Fruit fly (Drosophila melanogaster) whole organism, wandering third instar larva: ENCODE results near the gene Rbp.

Source experiments
- Abd-B ChIP-seq: fragments of >200 bp; optimal IDR thresholded peaks from 2 replicates; lab custom pipeline; 2017; ENCODE audit warnings: missing biosample characterization, missing genetic modification characterization
- CG32264 ChIP-seq: fragments of 200-800 bp; sonication (Bioruptor generic); optimal IDR thresholded peaks from 2 replicates; lab custom pipeline; 2016; ENCODE audit warnings: missing biosample characterization, missing genetic modification characterization
- CG9705 ChIP-seq: fragments of 200-800 bp; sonication (Bioruptor generic); optimal IDR thresholded peaks from 2 replicates; lab custom pipeline; 2018; ENCODE audit warnings: missing biosample characterization, mild to moderate bottlenecking, missing genetic modification characterization
- CrebA ChIP-seq: fragments of 200-800 bp; sonication (Bioruptor generic); optimal IDR thresholded peaks from 2 replicates; lab custom pipeline; 2016; ENCODE audit warnings: missing biosample characterization, mild to moderate bottlenecking, missing genetic modification characterization, borderline replicate concordance
- Dfd ChIP-seq: fragments of >200 bp; optimal IDR thresholded peaks from 2 replicates; lab custom pipeline; 2017; ENCODE audit warnings: missing biosample characterization, missing genetic modification characterization
- HLH106 ChIP-seq: fragments of 200-800 bp; optimal IDR thresholded peaks from 3 replicates; lab custom pipeline; 2019; ENCODE audit warnings: missing biosample characterization, mild to moderate bottlenecking, missing genetic modification characterization, moderate library complexity
- Hnf4 ChIP-seq: fragments of 200-800 bp; sonication (Bioruptor generic); optimal IDR thresholded peaks from 2 replicates; lab custom pipeline; 2016; ENCODE audit warnings: missing biosample characterization, mild to moderate bottlenecking, missing genetic modification characterization
- Hr78 ChIP-seq: fragments of >200 bp; optimal IDR thresholded peaks from 2 replicates; lab custom pipeline; 2017; ENCODE audit warnings: missing biosample characterization, missing genetic modification characterization
- Hr83 ChIP-seq: fragments of 200-300 bp; sonication (Bioruptor generic); optimal IDR thresholded peaks from 2 replicates; lab custom pipeline; 2016; ENCODE audit warnings: missing biosample characterization, mild to moderate bottlenecking, missing genetic modification characterization, moderate library complexity; ENCODE audit not compliant: poor library complexity, severe bottlenecking
- Jra ChIP-seq: sonication (Bioruptor generic); optimal IDR thresholded peaks from 2 replicates; lab custom pipeline; 2016; ENCODE audit warnings: missing biosample characterization, missing genetic modification characterization
- Mio ChIP-seq: sonication (Bioruptor generic); optimal IDR thresholded peaks from 2 replicates; lab custom pipeline; 2016; ENCODE audit warnings: missing biosample characterization, missing genetic modification characterization
- Myc ChIP-seq: fragments of >200 bp; optimal IDR thresholded peaks from 2 replicates; lab custom pipeline; 2017
- N ChIP-seq: fragments of >200 bp; optimal IDR thresholded peaks from 2 replicates; lab custom pipeline; 2018; ENCODE audit warnings: missing biosample characterization, missing external identifiers, missing genetic modification characterization
- OdsH ChIP-seq: fragments of 200-800 bp; sonication (Bioruptor generic); optimal IDR thresholded peaks from 2 replicates; lab custom pipeline; 2016; ENCODE audit warnings: missing biosample characterization, mild to moderate bottlenecking, missing genetic modification characterization
- Rel ChIP-seq, 2 experiments: fragments of 200-800 bp; sonication (Bioruptor generic) in 1 of 2; optimal IDR thresholded peaks; 2 replicates in 1 of 2; 3 replicates in 1 of 2; lab custom pipeline; 2016 to 2019; ENCODE audit warnings: mild to moderate bottlenecking in 2 of 2, missing biosample characterization in 2 of 2, missing genetic modification characterization in 2 of 2, moderate library complexity in 1 of 2
- Sp1 ChIP-seq: fragments of 200-800 bp; sonication (Bioruptor generic); optimal IDR thresholded peaks from 3 replicates; lab custom pipeline; 2019; ENCODE audit warnings: missing biosample characterization, mild to moderate bottlenecking, missing genetic modification characterization, moderate library complexity
- brk ChIP-seq: fragments of 200-800 bp; sonication (Bioruptor generic); optimal IDR thresholded peaks from 2 replicates; lab custom pipeline; 2016; ENCODE audit warnings: missing biosample characterization, mild to moderate bottlenecking, missing genetic modification characterization
- dl ChIP-seq, 2 experiments: fragments of 175-275, 200-275 bp in 1 of 2; fragments of 200-275 bp in 1 of 2; sonication (Bioruptor generic); optimal IDR thresholded peaks; lab custom pipeline; 2018; ENCODE audit warnings: mild to moderate bottlenecking in 2 of 2, missing biosample characterization in 2 of 2, missing genetic modification characterization in 2 of 2, moderate library complexity in 2 of 2; ENCODE audit not compliant: partially characterized antibody in 2 of 2, insufficient read depth in 1 of 2
- dmrt93B ChIP-seq: fragments of 200-800 bp; sonication (Bioruptor generic); optimal IDR thresholded peaks from 2 replicates; lab custom pipeline; 2018; ENCODE audit warnings: missing biosample characterization, mild to moderate bottlenecking, missing genetic modification characterization
- foxo ChIP-seq, 2 experiments: fragments of 200-800 bp; sonication (Bioruptor generic); optimal IDR thresholded peaks; 2 replicates in 1 of 2; 3 replicates in 1 of 2; lab custom pipeline; 2016 to 2017; ENCODE audit warnings: missing biosample characterization in 2 of 2, missing genetic modification characterization in 2 of 2
- fru ChIP-seq: fragments of 200-800 bp; sonication (Bioruptor generic); optimal IDR thresholded peaks from 3 replicates; lab custom pipeline; 2016; ENCODE audit warnings: missing biosample characterization, mild to moderate bottlenecking, missing genetic modification characterization
- jim ChIP-seq: fragments of 175-275, 200-325 bp; sonication (Bioruptor generic); optimal IDR thresholded peaks from 2 replicates; lab custom pipeline; 2016; ENCODE audit warnings: missing biosample characterization, mild to moderate bottlenecking, missing genetic modification characterization
- lola ChIP-seq: fragments of >200 bp; optimal IDR thresholded peaks from 2 replicates; lab custom pipeline; 2017; ENCODE audit warnings: missing biosample characterization, missing genetic modification characterization
- psq ChIP-seq: fragments of 200-800 bp; sonication (Bioruptor generic); optimal IDR thresholded peaks from 3 replicates; lab custom pipeline; 2017; ENCODE audit warnings: missing biosample characterization, mild to moderate bottlenecking, missing genetic modification characterization, moderate library complexity
- rgr ChIP-seq: fragments of 200-800 bp; sonication (Bioruptor generic); optimal IDR thresholded peaks from 3 replicates; lab custom pipeline; 2016; ENCODE audit warnings: missing biosample characterization, mild to moderate bottlenecking, missing genetic modification characterization
- sage ChIP-seq: fragments of 200-800 bp; sonication (Bioruptor generic); optimal IDR thresholded peaks from 2 replicates; lab custom pipeline; 2016; ENCODE audit warnings: missing biosample characterization, mild to moderate bottlenecking, missing genetic modification characterization
- woc ChIP-seq: sonication (Bioruptor generic); optimal IDR thresholded peaks from 2 replicates; lab custom pipeline; 2016; ENCODE audit warnings: missing biosample characterization, mild to moderate bottlenecking, missing genetic modification characterization

Gene Rbp

DNA sequence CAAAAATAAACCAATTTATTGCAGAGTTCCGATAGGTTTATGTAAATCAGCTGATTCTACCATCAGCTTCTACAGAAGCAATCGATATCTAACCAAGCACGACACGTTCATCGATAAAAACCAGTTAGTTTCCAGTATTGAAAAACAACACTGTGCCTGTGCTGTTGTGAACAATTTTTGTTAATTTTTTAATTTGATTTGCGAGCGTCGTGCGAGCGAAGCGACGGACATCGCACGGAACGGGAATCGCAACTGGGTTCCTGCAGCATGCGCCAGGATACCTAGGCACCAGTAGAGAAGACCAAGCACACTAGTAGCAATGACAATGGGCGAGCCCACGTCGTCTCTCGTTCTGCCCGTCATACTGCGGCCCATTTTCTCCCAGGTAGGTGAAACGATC is 2.6 kb upstream of the Rbp start, which contains the start of the genes Ccm3 and CG6136 (continued):
- no peak for TF ChIP-seq dl (GFP tag; optimal IDR thresholded peaks at IDR 0.05; lab: Kevin White, UChicago; ENCODE audit: insufficient read depth in 1 of 2, partially characterized antibody in 2 of 2)
- TF ChIP-seq CrebA (GFP tag; lab: Kevin White, UChicago), result no peak
- no peak for TF ChIP-seq Dfd (GFP tag; lab: Kevin White, UChicago)
- peak; percentile 50 for TF ChIP-seq fru
- TF ChIP-seq Myc, result no peak
- peak; percentile 4 for TF ChIP-seq Mio
- no peak for TF ChIP-seq Hnf4
- TF ChIP-seq CG9705, result peak; percentile 20
- no peak for TF ChIP-seq Abd-B (GFP tag; lab: Kevin White, UChicago)
- no peak for TF ChIP-seq Hr78 (GFP tag; lab: Kevin White, UChicago)

DNA sequence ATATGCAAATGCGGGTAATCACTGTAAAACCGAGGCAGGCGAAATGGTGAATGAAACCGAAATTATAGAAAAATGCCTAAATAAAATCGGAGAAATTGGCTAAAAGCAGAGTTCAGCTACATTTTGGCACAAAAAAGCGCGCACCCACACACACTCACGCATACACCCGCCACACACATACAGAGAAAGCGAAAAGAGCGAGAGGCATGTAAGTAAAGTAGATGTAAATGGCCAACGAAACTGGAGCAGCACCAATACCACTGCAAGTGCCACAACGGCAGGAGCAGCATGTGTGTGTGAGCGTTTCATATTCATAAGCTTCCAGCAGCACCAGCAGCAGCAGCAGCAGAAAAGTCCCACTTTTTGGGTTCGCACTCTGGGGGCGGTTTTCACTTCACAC is 1.0 kb downstream of the Rbp start:
- TF ChIP-seq OdsH (GFP tag; lab: Kevin White, UChicago) (no peak), Hr78 (GFP tag; lab: Kevin White, UChicago) (no peak), CrebA (GFP tag; lab: Kevin White, UChicago) (no peak), N (GFP tag; lab: Kevin White, UChicago) (no peak), Abd-B (GFP tag; lab: Kevin White, UChicago) (no peak)

- TF ChIP-seq lola (GFP tag; lab: Kevin White, UChicago) (no peak), rgr (GFP tag; lab: Kevin White, UChicago) (no peak), brk (GFP tag; lab: Kevin White, UChicago) (no peak), jim (GFP tag; lab: Kevin White, UChicago) (no peak)
Measured at dm6 chr3R:15379071-15379470, 4.6 kb downstream of the Rbp start.

dm6 chr3R:15382851-15383250 is 8.4 kb downstream of the Rbp start, which contains the start of gene h-cup:
Gene h-cup, minus strand, starts transcription at chr3R:15382951.
- TF ChIP-seq CG32264 (GFP tag; lab: Kevin White, UChicago), result no peak
- no peak for TF ChIP-seq CrebA (GFP tag; lab: Kevin White, UChicago)
- no peak for TF ChIP-seq foxo (GFP tag; optimal IDR thresholded peaks at IDR 0.05; lab: Kevin White, UChicago)
- TF ChIP-seq Sp1 (GFP tag; lab: Kevin White, UChicago), result no peak

dm6 chr3R:15393206-15393805 is 18.9 kb downstream of the Rbp start:
- TF ChIP-seq Dfd (GFP tag; lab: Kevin White, UChicago), result peak; percentile 99
- no peak for TF ChIP-seq Hr78 (GFP tag; lab: Kevin White, UChicago)
- TF ChIP-seq psq (GFP tag; lab: Kevin White, UChicago), result no peak
- TF ChIP-seq Hr83 (GFP tag; lab: Kevin White, UChicago), result no peak
- TF ChIP-seq CG9705, result no peak
- TF ChIP-seq fru, result no peak
- no peak for TF ChIP-seq rgr (GFP tag; lab: Kevin White, UChicago)
- TF ChIP-seq dmrt93B (GFP tag; lab: Kevin White, UChicago), result no peak
- TF ChIP-seq sage (GFP tag; lab: Kevin White, UChicago), result no peak
- TF ChIP-seq, all 38 proteins: peak for 1

dm6 chr3R:15402654-15403053 is 28.2 kb downstream of the Rbp start:
- TF ChIP-seq CG9705, result no peak
- TF ChIP-seq, all 38 proteins: peak for 0

DNA sequence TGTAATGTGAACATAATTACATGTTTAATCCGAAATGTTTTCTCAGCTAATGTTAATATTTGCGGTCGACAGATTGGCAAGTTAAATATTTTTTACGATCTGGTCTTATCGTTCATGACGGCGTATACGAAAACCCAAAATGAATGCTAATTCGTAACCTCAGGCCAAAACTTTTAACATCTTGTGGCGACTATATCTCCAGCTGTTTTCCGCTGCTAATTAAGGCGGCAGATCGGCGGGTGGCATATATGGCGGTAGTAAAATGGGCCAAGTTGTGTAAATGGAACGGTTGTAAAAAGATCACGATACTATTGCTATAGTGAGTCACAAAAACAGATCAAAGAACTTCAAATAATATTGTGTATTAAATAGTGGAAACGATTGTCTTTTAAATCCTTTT is 32.0 kb downstream of the Rbp start:
- TF ChIP-seq Jra (GFP tag; lab: Kevin White, UChicago) (no peak), Rel (GFP tag; optimal IDR thresholded peaks at IDR 0.05; lab: Kevin White, UChicago) (no peak), Rel (tag; optimal IDR thresholded peaks at IDR 0.05; lab: Kevin White, UChicago) (no peak), fru (no peak), Mio (no peak), HLH106 (tag; lab: Kevin White, UChicago) (no peak), woc (GFP tag; lab: Kevin White, UChicago) (no peak), CrebA (GFP tag; lab: Kevin White, UChicago) (no peak)
